Fruit fly (Drosophila melanogaster) whole organism, wandering third instar larva: ENCODE results near the gene Tao.

ENCODE experiments used
- CrebA ChIP-seq: fragments of 200-800 bp; sonication (Bioruptor generic); optimal IDR thresholded peaks from 2 replicates; lab custom pipeline; 2016; ENCODE audit warnings: missing biosample characterization, mild to moderate bottlenecking, missing genetic modification characterization, borderline replicate concordance
- GATAd ChIP-seq: sonication (Bioruptor generic); optimal IDR thresholded peaks from 2 replicates; lab custom pipeline; 2016; ENCODE audit warnings: missing biosample characterization, missing genetic modification characterization
- Hnf4 ChIP-seq: fragments of 200-800 bp; sonication (Bioruptor generic); optimal IDR thresholded peaks from 2 replicates; lab custom pipeline; 2016; ENCODE audit warnings: missing biosample characterization, mild to moderate bottlenecking, missing genetic modification characterization
- Rel ChIP-seq, 2 experiments: fragments of 200-800 bp; sonication (Bioruptor generic) in 1 of 2; optimal IDR thresholded peaks; 2 replicates in 1 of 2; 3 replicates in 1 of 2; lab custom pipeline; 2016 to 2019; ENCODE audit warnings: mild to moderate bottlenecking in 2 of 2, missing biosample characterization in 2 of 2, missing genetic modification characterization in 2 of 2, moderate library complexity in 1 of 2
- br ChIP-seq: fragments of 200-800 bp; sonication (Bioruptor generic); optimal IDR thresholded peaks from 2 replicates; lab custom pipeline; 2016; ENCODE audit warnings: missing biosample characterization, missing genetic modification characterization
- dmrt93B ChIP-seq: fragments of 200-800 bp; sonication (Bioruptor generic); optimal IDR thresholded peaks from 2 replicates; lab custom pipeline; 2018; ENCODE audit warnings: missing biosample characterization, mild to moderate bottlenecking, missing genetic modification characterization
- fru ChIP-seq: fragments of 200-800 bp; sonication (Bioruptor generic); optimal IDR thresholded peaks from 3 replicates; lab custom pipeline; 2016; ENCODE audit warnings: missing biosample characterization, mild to moderate bottlenecking, missing genetic modification characterization
- sv ChIP-seq: fragments of 200-800 bp; sonication (Bioruptor generic); optimal IDR thresholded peaks from 3 replicates; lab custom pipeline; 2016; ENCODE audit warnings: missing biosample characterization, missing genetic modification characterization
- tai ChIP-seq: sonication (Bioruptor generic); optimal IDR thresholded peaks from 2 replicates; lab custom pipeline; 2016; ENCODE audit warnings: missing biosample characterization, missing genetic modification characterization
- usp ChIP-seq: fragments of >200 bp; optimal IDR thresholded peaks from 2 replicates; lab custom pipeline; 2017; ENCODE audit warnings: missing biosample characterization, missing genetic modification characterization

DNA sequence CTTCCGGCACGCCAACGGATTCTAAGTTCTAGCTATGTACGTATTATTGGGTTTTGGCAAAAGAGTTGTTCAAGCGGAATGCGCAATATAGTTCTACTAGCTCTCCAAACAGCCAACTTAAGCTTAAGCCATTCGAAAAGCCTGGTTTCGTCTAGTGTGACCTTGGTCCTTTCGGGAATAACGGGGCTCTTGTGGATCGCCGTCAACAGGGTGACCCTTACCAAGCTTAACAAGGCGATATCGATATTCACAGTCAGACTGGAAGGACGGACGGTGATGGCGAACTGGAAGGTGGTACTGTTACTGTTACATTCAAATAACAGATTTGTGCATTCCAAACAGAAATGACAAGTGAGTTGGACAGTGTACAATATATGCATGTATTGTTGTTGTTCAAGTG is 5.9 kb downstream of the Tao start:
- TF ChIP-seq Rel (GFP tag; optimal IDR thresholded peaks at IDR 0.05; lab: Kevin White, UChicago) (no peak), Rel (tag; optimal IDR thresholded peaks at IDR 0.05; lab: Kevin White, UChicago) (no peak), fru (GFP tag; lab: Kevin White, UChicago) (no peak), tai (GFP tag; lab: Kevin White, UChicago) (no peak), usp (GFP tag; lab: Kevin White, UChicago) (no peak), GATAd (GFP tag; lab: Kevin White, UChicago) (no peak), CrebA (GFP tag; lab: Kevin White, UChicago) (no peak), Hnf4 (GFP tag; lab: Kevin White, UChicago) (no peak), br (GFP tag; lab: Kevin White, UChicago) (no peak), dmrt93B (GFP tag; lab: Kevin White, UChicago) (no peak), sv (GFP tag; lab: Kevin White, UChicago) (no peak)
